Fruit fly (Drosophila melanogaster) whole organism, wandering third instar larva: ENCODE results near the gene CG46513.
"Not testable (repeated sequence)": the region's sequence is repeated elsewhere in the genome, so short reads cannot be mapped to it uniquely, and the experiment has no call there.

Experiments used
- Abd-B ChIP-seq: fragments of >200 bp; optimal IDR thresholded peaks from 2 replicates; lab custom pipeline; 2017; ENCODE audit warnings: missing biosample characterization, missing genetic modification characterization
- CrebA ChIP-seq: fragments of 200-800 bp; sonication (Bioruptor generic); optimal IDR thresholded peaks from 2 replicates; lab custom pipeline; 2016; ENCODE audit warnings: missing biosample characterization, mild to moderate bottlenecking, missing genetic modification characterization, borderline replicate concordance
- Dif ChIP-seq: fragments of 200-275, 200-300 bp; sonication (Bioruptor generic); optimal IDR thresholded peaks from 2 replicates; lab custom pipeline; 2018; ENCODE audit warnings: missing biosample characterization, missing genetic modification characterization; ENCODE audit not compliant: partially characterized antibody
- GATAd ChIP-seq: sonication (Bioruptor generic); optimal IDR thresholded peaks from 2 replicates; lab custom pipeline; 2016; ENCODE audit warnings: missing biosample characterization, missing genetic modification characterization
- Hnf4 ChIP-seq: fragments of 200-800 bp; sonication (Bioruptor generic); optimal IDR thresholded peaks from 2 replicates; lab custom pipeline; 2016; ENCODE audit warnings: missing biosample characterization, mild to moderate bottlenecking, missing genetic modification characterization
- Hr78 ChIP-seq: fragments of >200 bp; optimal IDR thresholded peaks from 2 replicates; lab custom pipeline; 2017; ENCODE audit warnings: missing biosample characterization, missing genetic modification characterization
- Hr83 ChIP-seq: fragments of 200-300 bp; sonication (Bioruptor generic); optimal IDR thresholded peaks from 2 replicates; lab custom pipeline; 2016; ENCODE audit warnings: missing biosample characterization, mild to moderate bottlenecking, missing genetic modification characterization, moderate library complexity; ENCODE audit not compliant: poor library complexity, severe bottlenecking
- Jra ChIP-seq: sonication (Bioruptor generic); optimal IDR thresholded peaks from 2 replicates; lab custom pipeline; 2016; ENCODE audit warnings: missing biosample characterization, missing genetic modification characterization
- Mio ChIP-seq: sonication (Bioruptor generic); optimal IDR thresholded peaks from 2 replicates; lab custom pipeline; 2016; ENCODE audit warnings: missing biosample characterization, missing genetic modification characterization
- Myc ChIP-seq: fragments of >200 bp; optimal IDR thresholded peaks from 2 replicates; lab custom pipeline; 2017
- Rel ChIP-seq, 2 experiments: fragments of 200-800 bp; sonication (Bioruptor generic) in 1 of 2; optimal IDR thresholded peaks; 2 replicates in 1 of 2; 3 replicates in 1 of 2; lab custom pipeline; 2016 to 2019; ENCODE audit warnings: mild to moderate bottlenecking in 2 of 2, missing biosample characterization in 2 of 2, missing genetic modification characterization in 2 of 2, moderate library complexity in 1 of 2
- Sp1 ChIP-seq: fragments of 200-800 bp; sonication (Bioruptor generic); optimal IDR thresholded peaks from 3 replicates; lab custom pipeline; 2019; ENCODE audit warnings: missing biosample characterization, mild to moderate bottlenecking, missing genetic modification characterization, moderate library complexity
- dmrt93B ChIP-seq: fragments of 200-800 bp; sonication (Bioruptor generic); optimal IDR thresholded peaks from 2 replicates; lab custom pipeline; 2018; ENCODE audit warnings: missing biosample characterization, mild to moderate bottlenecking, missing genetic modification characterization
- ey ChIP-seq: fragments of 200-800 bp; sonication (Bioruptor generic); optimal IDR thresholded peaks from 2 replicates; lab custom pipeline; 2016; ENCODE audit warnings: missing biosample characterization, missing genetic modification characterization
- fru ChIP-seq: fragments of 200-800 bp; sonication (Bioruptor generic); optimal IDR thresholded peaks from 3 replicates; lab custom pipeline; 2016; ENCODE audit warnings: missing biosample characterization, mild to moderate bottlenecking, missing genetic modification characterization
- jim ChIP-seq: fragments of 175-275, 200-325 bp; sonication (Bioruptor generic); optimal IDR thresholded peaks from 2 replicates; lab custom pipeline; 2016; ENCODE audit warnings: missing biosample characterization, mild to moderate bottlenecking, missing genetic modification characterization
- lola ChIP-seq: fragments of >200 bp; optimal IDR thresholded peaks from 2 replicates; lab custom pipeline; 2017; ENCODE audit warnings: missing biosample characterization, missing genetic modification characterization
- pan ChIP-seq: fragments of >200 bp; optimal IDR thresholded peaks from 2 replicates; lab custom pipeline; 2017
- psq ChIP-seq: fragments of 200-800 bp; sonication (Bioruptor generic); optimal IDR thresholded peaks from 3 replicates; lab custom pipeline; 2017; ENCODE audit warnings: missing biosample characterization, mild to moderate bottlenecking, missing genetic modification characterization, moderate library complexity
- sv ChIP-seq: fragments of 200-800 bp; sonication (Bioruptor generic); optimal IDR thresholded peaks from 3 replicates; lab custom pipeline; 2016; ENCODE audit warnings: missing biosample characterization, missing genetic modification characterization
- tai ChIP-seq: sonication (Bioruptor generic); optimal IDR thresholded peaks from 2 replicates; lab custom pipeline; 2016; ENCODE audit warnings: missing biosample characterization, missing genetic modification characterization

CG46513 gene

DNA sequence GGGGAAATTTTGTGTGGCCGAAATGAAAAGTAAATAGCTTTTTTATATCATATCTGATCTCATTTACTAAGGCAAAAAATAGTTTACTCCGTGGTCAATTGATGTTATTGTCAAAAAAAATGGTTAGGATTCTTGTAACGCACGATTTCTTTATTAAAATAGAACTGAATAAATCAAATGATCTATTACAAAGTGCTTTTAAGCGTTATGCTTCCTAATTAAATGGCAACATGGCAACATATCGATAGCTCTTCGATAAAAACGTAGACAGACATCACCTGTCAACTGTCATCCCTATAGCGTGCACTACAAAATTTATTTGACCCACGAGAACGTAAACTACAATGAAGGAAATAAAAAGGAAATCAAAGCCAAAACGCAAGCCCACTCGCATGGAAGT lies 9.9 kb upstream of the CG46513 start, which contains the start of gene CG46511:
CG46511 (plus strand) TSS at position 301 of the 400 bp plus-strand sequence.
- not testable (repeated sequence) for TF ChIP-seq Hr78, tai, pan

dm6 chrX:22187070-22187469 lies 5.0 kb upstream of the CG46513 start, which contains the start of gene CG46512:
Gene CG46512, plus strand, starts transcription at chrX:22187370.
- not testable (repeated sequence) for TF ChIP-seq Jra, Hr83, sv (GFP tag; lab: Kevin White, UChicago)
- TF ChIP-seq, all 38 proteins: peak for 0; not testable (repeated sequence) for 38

- TF ChIP-seq tai; psq (GFP tag; lab: Kevin White, UChicago); CrebA (GFP tag; lab: Kevin White, UChicago): not testable (repeated sequence)
Measured at dm6 chrX:22196874-22197273, 4.8 kb downstream of the CG46513 start, which contains the start of gene CG46514. Gene CG46514, plus strand, starts transcription at chrX:22197174.

dm6 chrX:22201883-22202282 lies 9.8 kb downstream of the CG46513 start, which contains the start of gene CG46515:
Gene CG46515, plus strand, starts transcription at chrX:22202183.
- TF ChIP-seq Hnf4; lola (GFP tag; lab: Kevin White, UChicago); Mio (GFP tag; lab: Kevin White, UChicago): not testable (repeated sequence)

- TF ChIP-seq ey (GFP tag; lab: Kevin White, UChicago); Rel (GFP tag; optimal IDR thresholded peaks at IDR 0.05; lab: Kevin White, UChicago); Rel (tag; optimal IDR thresholded peaks at IDR 0.05; lab: Kevin White, UChicago); jim (GFP tag; lab: Kevin White, UChicago): not testable (repeated sequence)
Measured at dm6 chrX:22212028-22212427, 20.0 kb downstream of the CG46513 start, which contains the start of gene CG46516. Gene CG46516, plus strand, starts transcription at chrX:22212328.

DNA sequence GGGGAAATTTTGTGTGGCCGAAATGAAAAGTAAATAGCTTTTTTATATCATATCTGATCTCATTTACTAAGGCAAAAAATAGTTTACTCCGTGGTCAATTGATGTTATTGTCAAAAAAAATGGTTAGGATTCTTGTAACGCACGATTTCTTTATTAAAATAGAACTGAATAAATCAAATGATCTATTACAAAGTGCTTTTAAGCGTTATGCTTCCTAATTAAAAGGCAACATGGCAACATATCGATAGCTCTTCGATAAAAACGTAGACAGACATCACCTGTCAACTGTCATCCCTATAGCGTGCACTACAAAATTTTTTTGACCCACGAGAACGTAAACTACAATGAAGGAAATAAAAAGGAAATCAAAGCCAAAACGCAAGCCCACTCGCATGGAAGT lies 25.0 kb downstream of the CG46513 start, which contains the start of gene CG46517:
CG46517 (plus strand) TSS at position 301 of the 400 bp plus-strand sequence.
- not testable (repeated sequence) for TF ChIP-seq Sp1; fru (GFP tag; lab: Kevin White, UChicago); ey (GFP tag; lab: Kevin White, UChicago)

DNA sequence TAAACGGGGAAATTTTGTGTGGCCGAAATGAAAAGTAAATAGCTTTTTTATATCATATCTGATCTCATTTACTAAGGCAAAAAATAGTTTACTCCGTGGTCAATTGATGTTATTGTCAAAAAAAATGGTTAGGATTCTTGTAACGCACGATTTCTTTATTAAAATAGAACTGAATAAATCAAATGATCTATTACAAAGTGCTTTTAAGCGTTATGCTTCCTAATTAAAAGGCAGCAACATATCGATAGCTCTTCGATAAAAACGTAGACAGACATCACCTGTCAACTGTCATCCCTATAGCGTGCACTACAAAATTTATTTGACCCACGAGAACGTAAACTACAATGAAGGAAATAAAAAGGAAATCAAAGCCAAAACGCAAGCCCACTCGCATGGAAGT lies 34.2 kb downstream of the CG46513 start, which contains the start of gene CG46518:
CG46518 (plus strand) TSS at position 301 of the 400 bp plus-strand sequence.
- TF ChIP-seq Dif (GFP tag; lab: Kevin White, UChicago); Sp1; Abd-B (GFP tag; lab: Kevin White, UChicago): not testable (repeated sequence)

DNA sequence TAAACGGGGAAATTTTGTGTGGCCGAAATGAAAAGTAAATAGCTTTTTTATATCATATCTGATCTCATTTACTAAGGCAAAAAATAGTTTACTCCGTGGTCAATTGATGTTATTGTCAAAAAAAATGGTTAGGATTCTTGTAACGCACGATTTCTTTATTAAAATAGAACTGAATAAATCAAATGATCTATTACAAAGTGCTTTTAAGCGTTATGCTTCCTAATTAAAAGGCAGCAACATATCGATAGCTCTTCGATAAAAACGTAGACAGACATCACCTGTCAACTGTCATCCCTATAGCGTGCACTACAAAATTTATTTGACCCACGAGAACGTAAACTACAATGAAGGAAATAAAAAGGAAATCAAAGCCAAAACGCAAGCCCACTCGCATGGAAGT lies 39.2 kb downstream of the CG46513 start, which contains the start of gene CG46519:
CG46519 (plus strand) TSS at position 301 of the 400 bp plus-strand sequence.
- not testable (repeated sequence) for TF ChIP-seq pan; Myc (lab: Kevin White, UChicago); dmrt93B (GFP tag; lab: Kevin White, UChicago)

DNA sequence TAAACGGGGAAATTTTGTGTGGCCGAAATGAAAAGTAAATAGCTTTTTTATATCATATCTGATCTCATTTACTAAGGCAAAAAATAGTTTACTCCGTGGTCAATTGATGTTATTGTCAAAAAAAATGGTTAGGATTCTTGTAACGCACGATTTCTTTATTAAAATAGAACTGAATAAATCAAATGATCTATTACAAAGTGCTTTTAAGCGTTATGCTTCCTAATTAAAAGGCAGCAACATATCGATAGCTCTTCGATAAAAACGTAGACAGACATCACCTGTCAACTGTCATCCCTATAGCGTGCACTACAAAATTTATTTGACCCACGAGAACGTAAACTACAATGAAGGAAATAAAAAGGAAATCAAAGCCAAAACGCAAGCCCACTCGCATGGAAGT lies 44.2 kb downstream of the CG46513 start, which contains the start of gene CG46520:
CG46520 (plus strand) TSS at position 301 of the 400 bp plus-strand sequence.
- TF ChIP-seq Mio (GFP tag; lab: Kevin White, UChicago); GATAd (GFP tag; lab: Kevin White, UChicago); Hr78: not testable (repeated sequence)
